Fruit fly (Drosophila melanogaster) whole organism, prepupa: ENCODE results near the gene Med.

ENCODE experiments used
- Blimp-1 ChIP-seq: fragments of 200-800 bp; sonication (Bioruptor generic); optimal IDR thresholded peaks from 3 replicates; lab custom pipeline; 2017; ENCODE audit warnings: missing biosample characterization, missing genetic modification characterization, mild to moderate bottlenecking, moderate library complexity, missing genetic modification reagents
- CG10631 ChIP-seq: fragments of 200-800 bp; sonication (Bioruptor generic); optimal IDR thresholded peaks from 2 replicates; lab custom pipeline; 2016; ENCODE audit warnings: missing biosample characterization, missing genetic modification characterization
- CG11762 ChIP-seq: fragments of 200-800 bp; sonication (Bioruptor generic); optimal IDR thresholded peaks from 3 replicates; lab custom pipeline; 2016; ENCODE audit warnings: missing biosample characterization, missing genetic modification characterization; ENCODE audit not compliant: insufficient read depth
- CG34406 ChIP-seq: fragments of 200-800 bp; sonication (Bioruptor generic); optimal IDR thresholded peaks from 3 replicates; lab custom pipeline; 2016; ENCODE audit warnings: missing biosample characterization, missing genetic modification characterization
- CG6854 ChIP-seq: fragments of 200-800 bp; sonication (Bioruptor generic); optimal IDR thresholded peaks from 2 replicates; lab custom pipeline; 2017; ENCODE audit warnings: missing biosample characterization, mild to moderate bottlenecking, missing genetic modification characterization
- CG7368 ChIP-seq: fragments of 200-800 bp; sonication (Bioruptor generic); optimal IDR thresholded peaks from 3 replicates; lab custom pipeline; 2016; ENCODE audit warnings: missing biosample characterization, missing genetic modification characterization
- CG8319 ChIP-seq: fragments of 200-800 bp; sonication (Bioruptor generic); optimal IDR thresholded peaks from 3 replicates; lab custom pipeline; 2016; ENCODE audit warnings: missing biosample characterization, missing genetic modification characterization
- Gug ChIP-seq: fragments of 200-800 bp; sonication (Bioruptor generic); IDR thresholded peaks from 2 replicates; pipeline ENCODE4 v1.3.6; 2022; ENCODE audit warnings: missing biosample characterization, missing genetic modification characterization
- OdsH ChIP-seq: fragments of 200-800 bp; sonication (Bioruptor generic); optimal IDR thresholded peaks from 3 replicates; lab custom pipeline; 2016; ENCODE audit warnings: missing biosample characterization, missing genetic modification characterization
- Sox14 ChIP-seq: fragments of 200-800 bp; sonication (Bioruptor generic); optimal IDR thresholded peaks from 3 replicates; lab custom pipeline; 2016; ENCODE audit warnings: missing biosample characterization, missing genetic modification characterization
- cyc ChIP-seq: fragments of 200-800 bp; sonication (Bioruptor generic); optimal IDR thresholded peaks from 3 replicates; lab custom pipeline; 2016; ENCODE audit warnings: missing biosample characterization, missing genetic modification characterization
- pdm3 ChIP-seq: fragments of 200-800 bp; sonication (Bioruptor generic); optimal IDR thresholded peaks from 3 replicates; lab custom pipeline; 2016; ENCODE audit warnings: missing biosample characterization, missing genetic modification characterization

dm6 chr3R:31632316-31632715 is 21.5 kb downstream of the Med start:
- TF ChIP-seq OdsH (no peak), CG11762 (GFP tag; lab: Kevin White, UChicago) (no peak), pdm3 (GFP tag; lab: Kevin White, UChicago) (no peak), CG34406 (GFP tag; lab: Kevin White, UChicago) (no peak), CG7368 (GFP tag; lab: Kevin White, UChicago) (no peak), Blimp-1 (no peak), Gug (GFP tag; lab: Robert Waterston, UW) (no peak), cyc (no peak), CG10631 (GFP tag; lab: Kevin White, UChicago) (no peak), CG6854 (no peak), Sox14 (GFP tag; lab: Kevin White, UChicago) (no peak), CG8319 (GFP tag; lab: Kevin White, UChicago) (no peak)
